Worm (Caenorhabditis elegans) whole organism, L1 larva: ENCODE data around the gene Y76B12C.8.

Source experiments
- blmp-1 ChIP-seq: fragments of 150-350 bp; optimal IDR thresholded peaks from 2 replicates; lab custom pipeline; 2014; ENCODE audit warnings: missing biosample characterization, missing genetic modification characterization
- ceh-82 ChIP-seq, 3 experiments: fragments of 150-350 bp in 1 of 3; sonication (generic microtip) in 2 of 3; optimal IDR thresholded peaks; 2 replicates each; lab custom pipeline; 2014 to 2017; ENCODE audit warnings: missing biosample characterization in 3 of 3, missing genetic modification characterization in 3 of 3
- dpl-1 ChIP-seq, 3 experiments: fragments of 150-350 bp in 2 of 3; sonication (generic microtip) in 1 of 3; optimal IDR thresholded peaks; 2 replicates each; lab custom pipeline; 2014 to 2017; ENCODE audit warnings: missing biosample characterization in 3 of 3, missing genetic modification characterization in 3 of 3, missing genetic modification reagents in 3 of 3
- fos-1 ChIP-seq: fragments of 150-350 bp; optimal IDR thresholded peaks from 2 replicates; lab custom pipeline; 2014; ENCODE audit warnings: missing biosample characterization, missing genetic modification characterization
- mep-1 ChIP-seq: fragments of 150-350 bp; optimal IDR thresholded peaks from 2 replicates; lab custom pipeline; 2014; ENCODE audit warnings: missing biosample characterization, missing genetic modification characterization
- nhr-11 ChIP-seq: fragments of 150-350 bp; optimal IDR thresholded peaks from 2 replicates; lab custom pipeline; 2014; ENCODE audit warnings: missing biosample characterization, missing genetic modification characterization
- nhr-237 ChIP-seq: fragments of 150-350 bp; optimal IDR thresholded peaks from 2 replicates; lab custom pipeline; 2014; ENCODE audit warnings: missing biosample characterization, missing genetic modification characterization
- nhr-76 ChIP-seq: sonication (generic microtip); optimal IDR thresholded peaks from 2 replicates; lab custom pipeline; 2017; ENCODE audit warnings: missing biosample characterization, missing genetic modification characterization
- rnt-1 ChIP-seq: sonication (generic microtip); optimal IDR thresholded peaks from 2 replicates; lab custom pipeline; 2016; ENCODE audit warnings: mild to moderate bottlenecking, missing genetic modification characterization, moderate library complexity, missing compliant biosample characterization
- swsn-7 ChIP-seq: sonication (generic microtip); optimal IDR thresholded peaks from 2 replicates; lab custom pipeline; 2016; ENCODE audit warnings: missing genetic modification characterization, missing compliant biosample characterization
- unc-86 ChIP-seq: sonication (generic microtip); optimal IDR thresholded peaks from 2 replicates; lab custom pipeline; 2016; ENCODE audit warnings: missing genetic modification characterization, missing compliant biosample characterization

DNA sequence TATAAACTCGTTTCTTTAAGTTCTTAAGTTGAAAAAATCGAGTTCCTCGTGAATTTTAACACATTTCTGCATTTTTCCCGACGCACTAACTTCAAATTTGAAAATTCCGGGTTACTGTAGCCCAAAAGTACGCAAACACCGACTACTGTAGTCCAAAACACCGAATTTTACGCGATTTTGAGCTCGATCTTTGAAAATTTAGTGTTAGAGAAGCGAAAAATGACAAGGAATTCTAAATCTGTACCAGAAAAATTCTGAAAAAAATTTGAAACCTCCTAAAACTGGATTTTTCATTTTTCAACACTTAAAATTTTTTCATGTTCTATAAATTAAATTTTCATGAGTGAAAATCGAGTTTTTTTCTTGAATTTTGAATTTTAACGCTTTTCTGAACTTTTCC lies 34.6 kb upstream of the Y76B12C.8 start:
- TF ChIP-seq swsn-7 (tag; lab: Kevin White, UChicago) (no peak), nhr-237 (no peak), nhr-76 (tag; lab: Kevin White, UChicago) (no peak), blmp-1 (no peak), rnt-1 (tag; lab: Kevin White, UChicago) (no peak), ceh-82 (tag; optimal IDR thresholded peaks at IDR 0.05; lab: Kevin White, UChicago) (no peak), nhr-11 (tag; lab: Kevin White, UChicago) (no peak), unc-86 (tag; lab: Kevin White, UChicago) (no peak), dpl-1 (GFP tag; optimal IDR thresholded peaks at IDR 0.05; lab: Kevin White, UChicago) (no peak), fos-1 (tag; lab: Kevin White, UChicago) (no peak), mep-1 (tag; lab: Kevin White, UChicago) (no peak)
